Worm (Caenorhabditis elegans) whole organism, midembryonic: ENCODE results near the gene srw-32.

Experiments
- T22C8.4 ChIP-seq: fragments of 200-800 bp; sonication (Bioruptor generic); IDR thresholded peaks from 2 replicates; pipeline ENCODE4 v1.3.6; 2022; ENCODE audit warnings: missing genetic modification characterization, missing compliant biosample characterization
- cog-1 ChIP-seq: sonication (generic microtip); optimal IDR thresholded peaks from 2 replicates; lab custom pipeline; 2016; ENCODE audit warnings: missing genetic modification characterization, missing compliant biosample characterization
- flt-1 ChIP-seq: fragments of 200-800 bp; sonication (Bioruptor generic); IDR thresholded peaks from 2 replicates; pipeline ENCODE4 v1.3.6; 2022; ENCODE audit warnings: missing genetic modification characterization, missing compliant biosample characterization
- klf-2 ChIP-seq: fragments of 200-800 bp; sonication (Bioruptor generic); conservative IDR thresholded peaks from 2 replicates; pipeline ENCODE4 v1.3.6; 2022; ENCODE audit warnings: missing genetic modification reagents, missing genetic modification characterization, missing compliant biosample characterization
- med-1 ChIP-seq: sonication (generic microtip); optimal IDR thresholded peaks from 2 replicates; lab custom pipeline; 2017; ENCODE audit warnings: missing genetic modification characterization, mild to moderate bottlenecking, missing compliant biosample characterization, antibody characterized with exemption, missing genetic modification reagents; ENCODE audit not compliant: insufficient read depth
- ref-1 ChIP-seq: fragments of 200-800 bp; sonication (Bioruptor generic); conservative IDR thresholded peaks from 2 replicates; pipeline ENCODE4 v1.3.6; 2022; ENCODE audit warnings: missing genetic modification reagents, missing genetic modification characterization, missing compliant biosample characterization
- ztf-23 ChIP-seq: fragments of 200-800 bp; sonication (Bioruptor generic); IDR thresholded peaks from 2 replicates; pipeline ENCODE4 v1.3.6; 2022; ENCODE audit warnings: missing genetic modification reagents, missing genetic modification characterization, missing compliant biosample characterization
- ztf-29 ChIP-seq: fragments of 200-800 bp; sonication (Bioruptor generic); IDR thresholded peaks from 2 replicates; pipeline ENCODE4 v1.3.6; 2022; ENCODE audit warnings: missing genetic modification reagents, missing genetic modification characterization, missing compliant biosample characterization

ce11 chrV:17508493-17508892 lies at the start of gene srw-32:
- TF ChIP-seq ztf-29 (no peak), ref-1 (GFP tag; lab: Robert Waterston, UW) (no peak), flt-1 (no peak), klf-2 (GFP tag; lab: Robert Waterston, UW) (no peak), cog-1 (no peak), ztf-23 (GFP tag; lab: Robert Waterston, UW) (no peak), T22C8.4 (GFP tag; lab: Robert Waterston, UW) (no peak), med-1 (GFP tag; lab: Kevin White, UChicago) (no peak)
